Worm (Caenorhabditis elegans) whole organism, L4/young adult: ENCODE results near the gene tpra-1.

Experiments
- W03F9.2 ChIP-seq: fragments of 150-350 bp; optimal IDR thresholded peaks from 2 replicates; lab custom pipeline; 2014; ENCODE audit warnings: missing biosample characterization, missing genetic modification characterization
- dao-5 ChIP-seq: sonication (generic microtip); optimal IDR thresholded peaks from 2 replicates; lab custom pipeline; 2016; ENCODE audit warnings: missing genotype, missing genetic modification characterization, moderate library complexity, missing compliant biosample characterization
- him-1 ChIP-seq: sonication (generic microtip); optimal IDR thresholded peaks from 2 replicates; lab custom pipeline; 2016; ENCODE audit warnings: missing genotype, missing genetic modification reagents, missing genetic modification characterization, missing compliant biosample characterization

ce11 chrIV:8920284-8920806 lies 35.9 kb upstream of the tpra-1 start:
- TF ChIP-seq W03F9.2 (no peak), him-1 (tag; lab: Kevin White, UChicago) (no peak), dao-5 (tag; lab: Kevin White, UChicago) (no peak)
